Worm (Caenorhabditis elegans) whole organism, late embryonic: Measurements from ENCODE around the gene K12H4.6.

Experiments
- C08G9.2 ChIP-seq: sonication (generic microtip); optimal IDR thresholded peaks from 2 replicates; lab custom pipeline; 2016; ENCODE audit warnings: mild to moderate bottlenecking, missing genetic modification characterization, moderate library complexity, missing compliant biosample characterization
- K02D7.2 ChIP-seq: sonication (generic microtip); optimal IDR thresholded peaks from 2 replicates; lab custom pipeline; 2017; ENCODE audit warnings: mild to moderate bottlenecking, missing genetic modification characterization, missing compliant biosample characterization
- T23F11.4 ChIP-seq: fragments of 200-800 bp; sonication (Bioruptor generic); optimal IDR thresholded peaks from 2 replicates; lab custom pipeline; 2018; ENCODE audit warnings: mild to moderate bottlenecking, missing genetic modification characterization, missing compliant biosample characterization
- Y22D7AL.16 ChIP-seq: sonication (generic microtip); optimal IDR thresholded peaks from 2 replicates; lab custom pipeline; 2016; ENCODE audit warnings: missing genetic modification characterization, missing compliant biosample characterization
- ahr-1 ChIP-seq: sonication (generic microtip); optimal IDR thresholded peaks from 2 replicates; lab custom pipeline; 2016; ENCODE audit warnings: missing genetic modification characterization, missing compliant biosample characterization
- ama-1 ChIP-seq: fragments of 150-350 bp; optimal IDR thresholded peaks from 2 replicates; lab custom pipeline; 2014
- ceh-14 ChIP-seq: sonication (generic microtip); optimal IDR thresholded peaks from 2 replicates; lab custom pipeline; 2016; ENCODE audit warnings: missing genotype, missing genetic modification characterization, missing compliant biosample characterization
- ceh-18 ChIP-seq: sonication (generic microtip); optimal IDR thresholded peaks from 2 replicates; lab custom pipeline; 2016; ENCODE audit warnings: missing genetic modification characterization, missing compliant biosample characterization
- ceh-19 ChIP-seq: fragments of 200-800 bp; sonication (Bioruptor generic); optimal IDR thresholded peaks from 2 replicates; lab custom pipeline; 2018; ENCODE audit warnings: mild to moderate bottlenecking, missing genetic modification characterization, missing compliant biosample characterization
- ceh-22 ChIP-seq: sonication (generic microtip); optimal IDR thresholded peaks from 2 replicates; lab custom pipeline; 2017; ENCODE audit warnings: missing biosample characterization, missing genetic modification characterization
- ceh-24 ChIP-seq: sonication (generic microtip); optimal IDR thresholded peaks from 2 replicates; lab custom pipeline; 2016; ENCODE audit warnings: mild to moderate bottlenecking, missing genetic modification characterization, missing compliant biosample characterization
- ceh-31 ChIP-seq: sonication (generic microtip); optimal IDR thresholded peaks from 2 replicates; lab custom pipeline; 2016; ENCODE audit warnings: missing genetic modification characterization, missing compliant biosample characterization
- ceh-45 ChIP-seq: fragments of 200-800 bp; sonication (Bioruptor generic); IDR thresholded peaks from 2 replicates; pipeline ENCODE4 v1.3.6; 2022; ENCODE audit warnings: missing genetic modification reagents, missing genetic modification characterization, missing compliant biosample characterization
- ceh-48 ChIP-seq: sonication (generic microtip); optimal IDR thresholded peaks from 2 replicates; lab custom pipeline; 2016; ENCODE audit warnings: missing genetic modification characterization, inconsistent platforms, missing compliant biosample characterization
- dmd-4 ChIP-seq: sonication (generic microtip); optimal IDR thresholded peaks from 2 replicates; lab custom pipeline; 2016; ENCODE audit warnings: borderline replicate concordance, missing genetic modification characterization, missing compliant biosample characterization
- dve-1 ChIP-seq: sonication (generic microtip); optimal IDR thresholded peaks from 2 replicates; lab custom pipeline; 2017; ENCODE audit warnings: antibody characterized with exemption, mild to moderate bottlenecking, missing genetic modification characterization, missing compliant biosample characterization
- elt-2 ChIP-seq: sonication (generic microtip); optimal IDR thresholded peaks from 2 replicates; lab custom pipeline; 2016; ENCODE audit warnings: missing genetic modification reagents, missing genetic modification characterization, missing compliant biosample characterization
- eyg-1 ChIP-seq: sonication (generic microtip); optimal IDR thresholded peaks from 2 replicates; lab custom pipeline; 2016; ENCODE audit warnings: missing genotype, missing genetic modification characterization, missing compliant biosample characterization
- fax-1 ChIP-seq: sonication (generic microtip); optimal IDR thresholded peaks from 2 replicates; lab custom pipeline; 2016; ENCODE audit warnings: missing genotype, missing genetic modification characterization, missing compliant biosample characterization
- fkh-10 ChIP-seq: fragments of 150-350 bp; optimal IDR thresholded peaks from 2 replicates; lab custom pipeline; 2014; ENCODE audit warnings: missing biosample characterization, missing genetic modification reagents, missing genetic modification characterization
- fkh-6 ChIP-seq: sonication (generic microtip); optimal IDR thresholded peaks from 2 replicates; lab custom pipeline; 2016; ENCODE audit warnings: missing genetic modification characterization, missing compliant biosample characterization
- hlh-13 ChIP-seq: fragments of 200-800 bp; sonication (Bioruptor generic); optimal IDR thresholded peaks from 2 replicates; lab custom pipeline; 2018; ENCODE audit warnings: mild to moderate bottlenecking, missing genetic modification characterization, missing compliant biosample characterization
- hlh-15 ChIP-seq: sonication (generic microtip); optimal IDR thresholded peaks from 2 replicates; lab custom pipeline; 2016; ENCODE audit warnings: missing genetic modification characterization, missing compliant biosample characterization
- hlh-30 ChIP-seq: sonication (generic microtip); optimal IDR thresholded peaks from 2 replicates; lab custom pipeline; 2017; ENCODE audit warnings: antibody characterized with exemption, missing genetic modification characterization, missing compliant biosample characterization; ENCODE audit not compliant: insufficient read depth
- hlh-6 ChIP-seq: sonication (generic microtip); optimal IDR thresholded peaks from 2 replicates; lab custom pipeline; 2016; ENCODE audit warnings: missing genotype, missing genetic modification characterization, missing compliant biosample characterization
- hlh-8 ChIP-seq: sonication (generic microtip); optimal IDR thresholded peaks from 2 replicates; lab custom pipeline; 2016; ENCODE audit warnings: missing genotype, missing genetic modification characterization, missing compliant biosample characterization
- mec-3 ChIP-seq: sonication (generic microtip); optimal IDR thresholded peaks from 2 replicates; lab custom pipeline; 2016; ENCODE audit warnings: borderline replicate concordance, missing genetic modification characterization, missing compliant biosample characterization
- nfya-1 ChIP-seq: sonication (generic microtip); optimal IDR thresholded peaks from 2 replicates; lab custom pipeline; 2017; ENCODE audit warnings: missing genetic modification characterization, mild to moderate bottlenecking, missing compliant biosample characterization, antibody characterized with exemption, moderate library complexity
- nhr-11 ChIP-seq: fragments of 150-350 bp; optimal IDR thresholded peaks from 2 replicates; lab custom pipeline; 2014; ENCODE audit warnings: missing biosample characterization, missing genetic modification characterization
- nhr-232 ChIP-seq: sonication (generic microtip); optimal IDR thresholded peaks from 2 replicates; lab custom pipeline; 2016; ENCODE audit warnings: missing genetic modification characterization, missing compliant biosample characterization
- pax-1 ChIP-seq: fragments of 150-350 bp; optimal IDR thresholded peaks from 2 replicates; lab custom pipeline; 2014; ENCODE audit warnings: missing biosample characterization, missing genetic modification characterization
- pqm-1 ChIP-seq: sonication (generic microtip); optimal IDR thresholded peaks from 2 replicates; lab custom pipeline; 2016; ENCODE audit warnings: missing genetic modification characterization, missing compliant biosample characterization
- sdc-2 ChIP-seq: sonication (generic microtip); optimal IDR thresholded peaks from 2 replicates; lab custom pipeline; 2016; ENCODE audit warnings: missing genotype, missing genetic modification characterization, missing compliant biosample characterization
- sox-2 ChIP-seq: fragments of 200-800 bp; sonication (Bioruptor generic); IDR thresholded peaks from 2 replicates; pipeline ENCODE4 v1.3.6; 2022; ENCODE audit warnings: missing genetic modification reagents, missing genetic modification characterization, missing compliant biosample characterization
- sox-4 ChIP-seq: sonication (generic microtip); optimal IDR thresholded peaks from 2 replicates; lab custom pipeline; 2017; ENCODE audit warnings: mild to moderate bottlenecking, missing genetic modification characterization, inconsistent platforms, missing compliant biosample characterization
- tbx-7 ChIP-seq: sonication (generic microtip); optimal IDR thresholded peaks from 2 replicates; lab custom pipeline; 2016; ENCODE audit warnings: missing genotype, missing genetic modification characterization, missing compliant biosample characterization
- ttx-3 ChIP-seq: sonication (generic microtip); optimal IDR thresholded peaks from 2 replicates; lab custom pipeline; 2016; ENCODE audit warnings: missing genetic modification reagents, missing genetic modification characterization, missing compliant biosample characterization
- unc-3 ChIP-seq, 2 experiments: fragments of 200-800 bp in 1 of 2; sonication (Bioruptor generic) in 1 of 2; sonication (generic microtip) in 1 of 2; conservative IDR thresholded peaks in 1 of 2; optimal IDR thresholded peaks in 1 of 2; 2 replicates each; pipeline versions ENCODE4 v1.3.6 to Lab custom; 2016 to 2022; ENCODE audit warnings: missing compliant biosample characterization in 2 of 2, missing genetic modification characterization in 2 of 2, missing genetic modification reagents in 1 of 2
- unc-42 ChIP-seq: sonication (generic microtip); optimal IDR thresholded peaks from 2 replicates; lab custom pipeline; 2016; ENCODE audit warnings: missing genotype, missing genetic modification characterization, missing compliant biosample characterization
- unc-55 ChIP-seq: sonication (generic microtip); optimal IDR thresholded peaks from 2 replicates; lab custom pipeline; 2017; ENCODE audit warnings: missing biosample characterization, missing genetic modification reagents, missing genetic modification characterization
- unc-86 ChIP-seq: sonication (generic microtip); optimal IDR thresholded peaks from 2 replicates; lab custom pipeline; 2016; ENCODE audit warnings: missing genetic modification characterization, missing compliant biosample characterization
- ztf-16 ChIP-seq: sonication (generic microtip); optimal IDR thresholded peaks from 2 replicates; lab custom pipeline; 2017; ENCODE audit warnings: missing genetic modification characterization, missing compliant biosample characterization

K12H4.6 gene

ce11 chrIII:8010260-8010822 lies 32.3 kb downstream of the K12H4.6 start, which contains the start of gene cit-1.2:
Gene cit-1.2, plus strand, starts transcription at chrIII:8010772.
- peak; percentile 11 for TF ChIP-seq ceh-48
- no peak for TF ChIP-seq ceh-31
- TF ChIP-seq, all 69 proteins: peak for 1

DNA sequence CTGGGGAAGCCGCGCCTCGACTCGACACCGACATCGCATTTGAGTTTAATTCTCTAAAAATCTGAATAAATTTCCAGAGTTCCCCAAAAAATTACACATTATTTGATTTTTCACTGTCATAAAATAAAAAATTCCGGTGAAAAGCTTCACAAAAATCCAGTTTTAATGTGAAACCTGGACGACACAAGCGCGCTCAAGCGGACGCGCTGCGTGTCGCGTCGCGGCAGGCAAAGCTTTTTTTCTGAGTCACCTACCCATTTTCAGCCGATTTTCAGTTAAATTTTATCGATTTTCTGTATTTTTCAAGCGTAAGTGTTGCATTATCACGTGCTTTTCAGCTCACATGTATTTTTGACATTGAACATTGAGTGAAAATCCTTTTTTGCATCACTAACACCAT lies 32.9 kb downstream of the K12H4.6 start, which contains the start of gene cit-1.1:
TSS of gene cit-1.1 (minus strand) at position 53 of the 400 bp plus-strand sequence.
- no peak for TF ChIP-seq unc-55
- peak; percentile 22 for TF ChIP-seq hlh-30 (tag; lab: Kevin White, UChicago)
- TF ChIP-seq hlh-6 (tag; lab: Kevin White, UChicago) = no peak
- TF ChIP-seq, all 69 proteins: peak for 1

- TF ChIP-seq ama-1 (lab: Kevin White, UChicago) = no peak
- no peak for TF ChIP-seq ztf-16 (tag; lab: Kevin White, UChicago)
- no peak for TF ChIP-seq ceh-24 (tag; lab: Kevin White, UChicago)
- TF ChIP-seq fax-1 (tag; lab: Kevin White, UChicago) = no peak
- TF ChIP-seq ceh-22 (tag; lab: Kevin White, UChicago) = no peak
- TF ChIP-seq tbx-7 (tag; lab: Kevin White, UChicago) = no peak
- no peak for TF ChIP-seq sox-2
- no peak for TF ChIP-seq ceh-14 (tag; lab: Kevin White, UChicago)
- TF ChIP-seq hlh-8 (tag; lab: Kevin White, UChicago) = no peak
- TF ChIP-seq unc-86 (tag; lab: Kevin White, UChicago) = no peak
- no peak for TF ChIP-seq nfya-1 (tag; lab: Kevin White, UChicago)
Observed at ce11 chrIII:8004091-8004490, 38.6 kb downstream of the K12H4.6 start, which contains the start of gene C06G4.6. Gene C06G4.6, plus strand, starts transcription at chrIII:8004391.

ce11 chrIII:8001557-8001956 lies 41.1 kb downstream of the K12H4.6 start:
- TF ChIP-seq ceh-19 (GFP tag; lab: Kevin White, UChicago) (no peak), unc-3 (GFP tag; conservative IDR thresholded peaks at IDR 0.05; lab: Robert Waterston, UW) (no peak), unc-3 (tag; optimal IDR thresholded peaks at IDR 0.05; lab: Kevin White, UChicago) (no peak), ahr-1 (tag; lab: Kevin White, UChicago) (no peak), hlh-15 (tag; lab: Kevin White, UChicago) (no peak), hlh-13 (GFP tag; lab: Kevin White, UChicago) (no peak), elt-2 (tag; lab: Kevin White, UChicago) (no peak), ttx-3 (tag; lab: Kevin White, UChicago) (no peak), unc-55 (no peak), ceh-45 (GFP tag; lab: Robert Waterston, UW) (no peak), nhr-11 (tag; lab: Kevin White, UChicago) (no peak), C08G9.2 (no peak), dmd-4 (tag; lab: Kevin White, UChicago) (no peak), T23F11.4 (GFP tag; lab: Kevin White, UChicago) (no peak), dve-1 (tag; lab: Kevin White, UChicago) (no peak), sox-4 (tag; lab: Kevin White, UChicago) (no peak), ceh-18 (tag; lab: Kevin White, UChicago) (no peak)

DNA sequence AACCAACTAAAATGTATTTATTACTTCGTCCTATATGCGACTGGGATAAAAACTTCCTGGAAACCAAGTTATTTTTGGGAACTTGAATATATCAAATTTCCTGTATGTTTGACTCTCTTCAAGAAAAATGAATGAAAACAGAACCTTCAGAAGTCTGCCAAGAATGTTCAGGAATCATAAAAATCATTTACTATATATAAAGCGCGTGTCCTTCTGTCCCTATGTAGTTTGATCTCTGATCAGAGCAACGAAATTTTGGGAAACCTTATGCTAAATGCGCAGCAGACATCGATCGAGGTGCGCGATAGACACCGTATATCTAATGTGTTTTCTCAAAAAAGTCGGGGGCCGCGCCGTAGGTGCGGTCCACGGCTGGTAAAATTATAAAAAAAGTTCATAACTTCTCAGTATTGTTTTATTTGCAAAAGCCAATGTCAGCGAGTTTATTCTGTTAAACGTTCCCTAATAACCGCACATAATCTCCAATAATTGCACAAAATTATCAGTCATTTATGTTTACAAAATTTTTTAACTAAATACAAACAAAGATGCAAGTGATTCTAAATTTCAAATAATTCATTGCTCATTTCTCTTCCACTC lies 45.1 kb downstream of the K12H4.6 start:
- TF ChIP-seq ceh-24 (tag; lab: Kevin White, UChicago) (no peak), Y22D7AL.16 (tag; lab: Kevin White, UChicago) (no peak), ceh-19 (GFP tag; lab: Kevin White, UChicago) (no peak), sdc-2 (tag; lab: Kevin White, UChicago) (no peak), nhr-11 (tag; lab: Kevin White, UChicago) (no peak), ceh-18 (tag; lab: Kevin White, UChicago) (no peak), unc-55 (no peak), hlh-30 (tag; lab: Kevin White, UChicago) (no peak), pqm-1 (tag; lab: Kevin White, UChicago) (no peak), eyg-1 (tag; lab: Kevin White, UChicago) (no peak), unc-42 (no peak), fkh-6 (tag; lab: Kevin White, UChicago) (no peak), mec-3 (tag; lab: Kevin White, UChicago) (no peak), unc-86 (tag; lab: Kevin White, UChicago) (no peak), fkh-10 (GFP tag; lab: Kevin White, UChicago) (no peak), pax-1 (no peak), K02D7.2 (tag; lab: Kevin White, UChicago) (no peak), nhr-232 (tag; lab: Kevin White, UChicago) (no peak)
